Fruit fly (Drosophila melanogaster) whole organism, embryonic: ENCODE results near the gene CG8034.

Source experiments
- Bdp1 ChIP-seq: fragments of 200-800 bp; sonication (Bioruptor generic); optimal IDR thresholded peaks from 3 replicates; lab custom pipeline; 2016; ENCODE audit warnings: missing biosample characterization, missing genetic modification characterization
- CG1792 ChIP-seq: fragments of 200-800 bp; sonication (Bioruptor generic); optimal IDR thresholded peaks from 2 replicates; lab custom pipeline; 2016; ENCODE audit warnings: missing biosample characterization, missing genetic modification characterization
- dan ChIP-seq: fragments of 200-800 bp; sonication (Bioruptor generic); IDR thresholded peaks from 2 replicates; pipeline ENCODE4 v1.3.6; 2022; ENCODE audit warnings: missing biosample characterization, missing genetic modification characterization

- TF ChIP-seq dan (GFP tag; lab: Robert Waterston, UW) (no peak), Bdp1 (GFP tag; lab: Kevin White, UChicago) (no peak), CG1792 (no peak)
These were observed 47.8 kb downstream of the CG8034 start for dm6 chrX:19250151-19250550.
